Worm (Caenorhabditis elegans) whole organism, L3 larva: ENCODE data around the gene aak-1.

ENCODE experiments used
- R02D3.7 ChIP-seq: fragments of 150-350 bp; optimal IDR thresholded peaks from 2 replicates; lab custom pipeline; 2014; ENCODE audit warnings: missing biosample characterization, missing genetic modification characterization
- ZK546.5 ChIP-seq: sonication (generic microtip); optimal IDR thresholded peaks from 2 replicates; lab custom pipeline; 2017; ENCODE audit warnings: missing biosample characterization, missing genetic modification characterization
- ama-1 ChIP-seq: fragments of 150-350 bp; optimal IDR thresholded peaks from 2 replicates; lab custom pipeline; 2018
- ceh-16 ChIP-seq: sonication (generic microtip); optimal IDR thresholded peaks from 2 replicates; lab custom pipeline; 2017; ENCODE audit warnings: missing biosample characterization, missing genetic modification characterization
- ceh-28 ChIP-seq: fragments of 150-350 bp; optimal IDR thresholded peaks from 2 replicates; lab custom pipeline; 2014; ENCODE audit warnings: missing biosample characterization, missing genetic modification reagents, missing genetic modification characterization
- ceh-9 ChIP-seq: sonication (generic microtip); optimal IDR thresholded peaks from 2 replicates; lab custom pipeline; 2018; ENCODE audit warnings: missing biosample characterization, missing genetic modification characterization
- daf-12 ChIP-seq: fragments of 150-350 bp; optimal IDR thresholded peaks from 2 replicates; lab custom pipeline; 2014; ENCODE audit warnings: missing biosample characterization, missing genetic modification reagents, missing genetic modification characterization
- elt-2 ChIP-seq: sonication (generic microtip); optimal IDR thresholded peaks from 2 replicates; lab custom pipeline; 2016; ENCODE audit warnings: missing genetic modification reagents, mild to moderate bottlenecking, missing genetic modification characterization, missing compliant biosample characterization
- elt-3 ChIP-seq, 3 experiments: fragments of 150-350 bp in 1 of 3; sonication (generic microtip) in 2 of 3; optimal IDR thresholded peaks; 2 replicates in 2 of 3; 4 replicates in 1 of 3; lab custom pipeline; 2014 to 2017; ENCODE audit warnings: missing biosample characterization in 3 of 3, missing genetic modification characterization in 3 of 3
- eor-1 ChIP-seq, 2 experiments: fragments of 150-350 bp; optimal IDR thresholded peaks; 2 replicates each; lab custom pipeline; 2014 to 2018; ENCODE audit warnings: missing biosample characterization in 2 of 2, missing genetic modification characterization in 2 of 2
- fkh-10 ChIP-seq: sonication (generic microtip); optimal IDR thresholded peaks from 2 replicates; lab custom pipeline; 2017; ENCODE audit warnings: missing biosample characterization, missing genetic modification reagents, missing genetic modification characterization
- fkh-2 ChIP-seq: fragments of 150-350 bp; optimal IDR thresholded peaks from 2 replicates; lab custom pipeline; 2014; ENCODE audit warnings: missing biosample characterization, missing genetic modification reagents, missing genetic modification characterization
- fos-1 ChIP-seq: fragments of 150-350 bp; optimal IDR thresholded peaks from 2 replicates; lab custom pipeline; 2014; ENCODE audit warnings: missing biosample characterization, missing genetic modification characterization
- hmg-11 ChIP-seq: sonication (generic microtip); optimal IDR thresholded peaks from 2 replicates; lab custom pipeline; 2016; ENCODE audit warnings: missing genetic modification characterization, missing compliant biosample characterization
- jun-1 ChIP-seq: fragments of 150-350 bp; optimal IDR thresholded peaks from 2 replicates; lab custom pipeline; 2014; ENCODE audit warnings: missing biosample characterization, missing genetic modification reagents, missing genetic modification characterization
- lin-15B ChIP-seq: fragments of 150-350 bp; optimal IDR thresholded peaks from 2 replicates; lab custom pipeline; 2014; ENCODE audit warnings: missing biosample characterization, missing genetic modification characterization
- lin-39 ChIP-seq: fragments of 150-350 bp; optimal IDR thresholded peaks from 2 replicates; lab custom pipeline; 2018; ENCODE audit warnings: missing biosample characterization, missing genetic modification reagents, missing genetic modification characterization
- mdl-1 ChIP-seq: fragments of 150-350 bp; optimal IDR thresholded peaks from 2 replicates; lab custom pipeline; 2014; ENCODE audit warnings: missing biosample characterization, missing genetic modification characterization
- mml-1 ChIP-seq: fragments of 150-350 bp; sonication (generic microtip); optimal IDR thresholded peaks from 3 replicates; lab custom pipeline; 2014; ENCODE audit warnings: missing biosample characterization, missing genetic modification characterization
- nfya-1 ChIP-seq: sonication (generic microtip); optimal IDR thresholded peaks from 2 replicates; lab custom pipeline; 2017; ENCODE audit warnings: missing genetic modification characterization, mild to moderate bottlenecking, missing compliant biosample characterization, antibody characterized with exemption, moderate library complexity; ENCODE audit not compliant: insufficient read depth
- nhr-12 ChIP-seq: fragments of 150-350 bp; optimal IDR thresholded peaks from 2 replicates; lab custom pipeline; 2014; ENCODE audit warnings: missing biosample characterization, missing genetic modification characterization
- nhr-23 ChIP-seq: fragments of 150-350 bp; optimal IDR thresholded peaks from 2 replicates; lab custom pipeline; 2014; ENCODE audit warnings: missing biosample characterization, missing genetic modification reagents, missing genetic modification characterization
- nhr-237 ChIP-seq: fragments of 150-350 bp; optimal IDR thresholded peaks from 2 replicates; lab custom pipeline; 2014; ENCODE audit warnings: missing biosample characterization, missing genetic modification characterization
- nhr-25 ChIP-seq: sonication (generic microtip); optimal IDR thresholded peaks from 2 replicates; lab custom pipeline; 2017; ENCODE audit warnings: missing biosample characterization, missing genetic modification characterization
- nhr-43 ChIP-seq: sonication (generic microtip); optimal IDR thresholded peaks from 2 replicates; lab custom pipeline; 2016; ENCODE audit warnings: mild to moderate bottlenecking, missing genetic modification characterization, missing compliant biosample characterization; ENCODE audit not compliant: poor library complexity, severe bottlenecking
- nhr-67 ChIP-seq: fragments of 150-350 bp; optimal IDR thresholded peaks from 2 replicates; lab custom pipeline; 2014; ENCODE audit warnings: missing biosample characterization, missing genetic modification characterization
- nhr-76 ChIP-seq: fragments of 150-350 bp; sonication (generic microtip); optimal IDR thresholded peaks from 5 replicates; lab custom pipeline; 2014; ENCODE audit warnings: missing biosample characterization, missing genetic modification characterization
- pha-4 ChIP-seq: fragments of 150-350 bp; optimal IDR thresholded peaks from 2 replicates; lab custom pipeline; 2014; ENCODE audit warnings: missing biosample characterization, missing genetic modification reagents, missing genetic modification characterization
- sea-2 ChIP-seq: fragments of 150-350 bp; sonication (generic microtip); optimal IDR thresholded peaks from 4 replicates; lab custom pipeline; 2014; ENCODE audit warnings: missing biosample characterization, missing genetic modification reagents, missing genetic modification characterization
- skn-1 ChIP-seq: fragments of 150-350 bp; optimal IDR thresholded peaks from 2 replicates; lab custom pipeline; 2014; ENCODE audit warnings: missing biosample characterization, missing genetic modification characterization
- snpc-4 ChIP-seq: fragments of 150-350 bp; optimal IDR thresholded peaks from 2 replicates; lab custom pipeline; 2014; ENCODE audit warnings: missing biosample characterization, missing genetic modification characterization
- unc-39 ChIP-seq: sonication (generic microtip); optimal IDR thresholded peaks from 4 replicates; lab custom pipeline; 2017; ENCODE audit warnings: missing biosample characterization, missing genetic modification characterization
- unc-62 ChIP-seq: fragments of 150-350 bp; sonication (generic microtip); optimal IDR thresholded peaks from 4 replicates; lab custom pipeline; 2014; ENCODE audit warnings: missing biosample characterization, missing genetic modification reagents, missing genetic modification characterization
- zag-1 ChIP-seq: fragments of 150-350 bp; optimal IDR thresholded peaks from 2 replicates; lab custom pipeline; 2014; ENCODE audit warnings: missing biosample characterization, missing genetic modification characterization
- ztf-11 ChIP-seq: fragments of 150-350 bp; optimal IDR thresholded peaks from 2 replicates; lab custom pipeline; 2014; ENCODE audit warnings: missing biosample characterization, missing genetic modification characterization
- ztf-4 ChIP-seq: fragments of 150-350 bp; optimal IDR thresholded peaks from 2 replicates; lab custom pipeline; 2014; ENCODE audit warnings: missing biosample characterization, missing genetic modification characterization

The aak-1 gene

ce11 chrIII:8731973-8732372 lies 28.9 kb downstream of the aak-1 start:
- no peak for TF ChIP-seq nhr-237
- TF ChIP-seq sea-2 (GFP tag; lab: Kevin White, UChicago): no peak
- no peak for TF ChIP-seq eor-1 (tag; optimal IDR thresholded peaks at IDR 0.05; lab: Kevin White, UChicago)
- no peak for TF ChIP-seq fkh-10 (GFP tag; lab: Kevin White, UChicago)
- no peak for TF ChIP-seq nhr-23
- no peak for TF ChIP-seq lin-15B (tag; lab: Kevin White, UChicago)
- TF ChIP-seq ama-1 (lab: Kevin White, UChicago): no peak
- TF ChIP-seq pha-4: no peak
- no peak for TF ChIP-seq snpc-4
- TF ChIP-seq nhr-43 (tag; lab: Kevin White, UChicago): peak; percentile 0
- no peak for TF ChIP-seq mdl-1 (tag; lab: Kevin White, UChicago)
- peak; percentile 35 for TF ChIP-seq nhr-25 (tag; lab: Kevin White, UChicago)
- no peak for TF ChIP-seq elt-3 (tag; optimal IDR thresholded peaks at IDR 0.05; lab: Kevin White, UChicago)
- peak; percentile 42 for TF ChIP-seq nfya-1
- TF ChIP-seq elt-2 (tag; lab: Kevin White, UChicago): peak; percentile 0
- TF ChIP-seq nhr-67: no peak
- TF ChIP-seq fos-1 (tag; lab: Kevin White, UChicago): no peak
- no peak for TF ChIP-seq ztf-4 (tag; lab: Kevin White, UChicago)

DNA sequence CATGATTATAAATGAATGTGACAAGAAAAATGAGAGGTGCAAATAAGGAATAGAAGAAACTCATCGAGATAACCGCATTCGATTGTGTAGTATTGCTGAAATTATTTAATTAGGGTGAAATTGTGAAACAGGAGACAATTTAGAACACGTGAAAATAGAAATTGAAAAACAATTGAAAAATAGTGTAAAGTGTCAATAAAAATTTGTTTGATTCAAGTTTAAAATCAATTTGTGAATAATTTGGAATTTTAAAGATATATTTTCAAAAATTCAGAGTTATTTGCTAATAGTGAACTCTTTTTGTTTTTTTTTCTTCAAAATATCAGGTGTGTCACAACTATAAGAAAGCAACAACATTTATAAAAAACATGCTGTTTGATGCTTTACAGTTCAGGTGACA lies 29.6 kb downstream of the aak-1 start, which contains the start of gene ZK370.4:
Gene ZK370.4 (minus strand): TSS at position 101 of the 400 bp plus-strand sequence.
- TF ChIP-seq lin-15B (tag; lab: Kevin White, UChicago) (no peak), jun-1 (tag; lab: Kevin White, UChicago) (no peak), unc-39 (tag; lab: Kevin White, UChicago) (no peak), nhr-76 (tag; lab: Kevin White, UChicago) (no peak)
- TF ChIP-seq, all 47 proteins: peak for 0

DNA sequence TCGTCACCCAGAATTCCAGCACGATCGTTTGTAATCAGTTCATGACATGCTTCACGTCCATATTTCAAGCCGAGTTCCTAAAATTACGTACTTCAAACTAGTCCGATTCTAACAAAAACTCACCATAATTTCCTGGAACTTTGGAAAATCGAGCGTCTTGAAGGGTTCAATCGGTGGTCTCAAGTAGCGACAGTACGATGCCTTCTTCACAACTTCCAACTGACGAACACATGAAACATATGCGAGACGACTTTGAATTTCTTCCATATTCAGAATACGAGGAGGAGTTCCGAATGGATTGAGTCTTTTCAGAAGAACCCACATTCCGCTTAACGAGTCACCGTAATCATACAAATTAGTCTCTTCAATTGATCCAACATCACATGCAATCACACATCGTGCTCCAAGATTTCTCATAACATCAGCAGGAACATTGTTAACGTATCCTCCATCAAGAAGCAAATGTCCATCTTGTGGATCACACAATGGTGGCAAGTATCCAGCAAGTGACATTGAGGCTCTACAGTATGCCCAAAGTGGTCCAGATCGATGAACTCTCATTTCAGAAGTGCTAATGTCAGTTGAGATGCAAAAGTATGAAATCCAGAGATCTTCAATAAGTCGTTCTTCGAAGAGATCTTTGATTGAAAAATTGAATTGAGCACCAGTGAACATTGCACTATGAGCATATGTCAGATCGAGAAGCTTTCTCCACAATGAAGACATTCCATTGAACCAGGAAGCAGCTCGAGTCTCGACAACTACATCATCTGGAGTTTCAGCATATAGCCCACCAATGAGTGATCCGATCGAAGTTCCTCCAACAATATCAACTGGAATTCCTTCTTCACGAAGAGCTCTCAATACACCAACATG lies 34.6 kb downstream of the aak-1 start:
- TF ChIP-seq nhr-23 (no peak), ceh-28 (no peak), ceh-9 (no peak), ztf-4 (tag; lab: Kevin White, UChicago) (no peak), eor-1 (tag; optimal IDR thresholded peaks at IDR 0.05; lab: Kevin White, UChicago) (no peak), mml-1 (no peak)

DNA sequence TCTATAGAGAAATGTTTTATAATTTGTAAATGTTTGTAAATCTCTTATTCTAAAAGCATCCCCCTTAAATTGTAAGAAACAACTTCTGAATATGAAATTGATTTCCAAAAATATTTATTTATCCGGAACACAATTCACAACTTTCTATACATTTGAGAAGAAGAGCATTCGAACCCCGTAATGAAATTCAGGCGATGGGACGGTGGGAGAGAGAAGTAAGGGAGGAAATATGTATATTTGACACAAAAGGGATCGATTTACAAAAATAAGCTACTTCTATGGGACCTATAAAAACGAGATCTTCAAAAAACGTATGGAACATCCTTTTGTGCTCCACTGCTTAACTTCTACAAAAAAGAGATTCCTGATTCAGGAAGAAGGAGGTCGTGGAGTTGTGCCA lies 35.7 kb downstream of the aak-1 start:
- TF ChIP-seq nhr-25 (tag; lab: Kevin White, UChicago): no peak
- no peak for TF ChIP-seq nhr-23
- no peak for TF ChIP-seq mml-1
- TF ChIP-seq nhr-12 (tag; lab: Kevin White, UChicago): no peak
- no peak for TF ChIP-seq pha-4
- TF ChIP-seq jun-1 (tag; lab: Kevin White, UChicago): no peak
- no peak for TF ChIP-seq nfya-1
- no peak for TF ChIP-seq ceh-16
- TF ChIP-seq zag-1 (tag; lab: Kevin White, UChicago): no peak
- TF ChIP-seq nhr-76 (tag; lab: Kevin White, UChicago): no peak
- TF ChIP-seq unc-62 (GFP tag; lab: Kevin White, UChicago): no peak
- no peak for TF ChIP-seq fkh-2 (tag; lab: Kevin White, UChicago)
- no peak for TF ChIP-seq mdl-1 (tag; lab: Kevin White, UChicago)

ce11 chrIII:8719769-8720252 lies 41.1 kb downstream of the aak-1 start, which contains the start of gene hipr-1:
TSS of gene hipr-1 (plus strand) at chrIII:8720202.
- TF ChIP-seq elt-3 (tag; optimal IDR thresholded peaks at IDR 0.05; lab: Kevin White, UChicago): no peak
- peak; percentile 65 for TF ChIP-seq pha-4

DNA sequence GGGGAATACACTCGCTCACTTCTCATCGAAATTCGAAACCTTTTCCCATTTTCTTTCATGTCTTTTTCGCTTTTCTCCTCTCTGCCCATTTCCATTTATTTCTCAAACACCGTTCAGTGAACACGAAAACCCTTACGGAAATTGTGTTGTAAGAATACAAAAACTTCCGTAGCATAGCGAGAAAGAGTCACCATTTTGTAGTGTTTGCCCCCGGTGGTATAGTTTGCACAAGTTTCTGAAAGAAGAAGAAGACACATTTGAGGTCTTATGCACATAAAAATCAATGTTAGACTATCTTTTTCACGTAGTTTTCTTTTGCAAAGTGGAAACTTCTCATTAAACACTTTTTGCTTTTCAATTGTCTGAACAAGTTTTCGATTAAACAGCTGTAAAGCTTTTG lies 41.8 kb downstream of the aak-1 start:
- TF ChIP-seq hmg-11 (tag; lab: Kevin White, UChicago): no peak
- TF ChIP-seq elt-2 (tag; lab: Kevin White, UChicago): no peak
- no peak for TF ChIP-seq nhr-25 (tag; lab: Kevin White, UChicago)
- no peak for TF ChIP-seq snpc-4
- TF ChIP-seq fkh-2 (tag; lab: Kevin White, UChicago): no peak
- TF ChIP-seq R02D3.7 (tag; lab: Kevin White, UChicago): no peak
- no peak for TF ChIP-seq mml-1
- no peak for TF ChIP-seq nhr-43 (tag; lab: Kevin White, UChicago)
- TF ChIP-seq skn-1 (tag; lab: Kevin White, UChicago): no peak
- TF ChIP-seq daf-12 (tag; lab: Kevin White, UChicago): no peak
- TF ChIP-seq ztf-11 (tag; lab: Kevin White, UChicago): no peak
- no peak for TF ChIP-seq pha-4
- no peak for TF ChIP-seq zag-1 (tag; lab: Kevin White, UChicago)
- no peak for TF ChIP-seq ceh-9
- TF ChIP-seq ZK546.5: no peak
- no peak for TF ChIP-seq lin-39 (tag; lab: Kevin White, UChicago)
